Worm (Caenorhabditis elegans) whole organism, early embryonic: ENCODE data around the gene rft-2.

ENCODE experiments used
- B0310.2 ChIP-seq: sonication (generic microtip); optimal IDR thresholded peaks from 2 replicates; lab custom pipeline; 2016; ENCODE audit warnings: mild to moderate bottlenecking, missing genetic modification characterization, missing compliant biosample characterization
- F13C5.2 ChIP-seq: sonication (generic microtip); optimal IDR thresholded peaks from 2 replicates; lab custom pipeline; 2017; ENCODE audit warnings: mild to moderate bottlenecking, missing genetic modification characterization, inconsistent platforms, missing compliant biosample characterization
- aly-1 ChIP-seq: sonication (generic microtip); optimal IDR thresholded peaks from 2 replicates; lab custom pipeline; 2016; ENCODE audit warnings: missing genetic modification characterization, missing compliant biosample characterization
- ama-1 ChIP-seq: fragments of 150-350 bp; optimal IDR thresholded peaks from 2 replicates; lab custom pipeline; 2014
- ceh-13 ChIP-seq: fragments of 200-800 bp; sonication (Bioruptor generic); optimal IDR thresholded peaks from 2 replicates; lab custom pipeline; 2018; ENCODE audit warnings: mild to moderate bottlenecking, missing genetic modification characterization, missing compliant biosample characterization
- ceh-36 ChIP-seq: sonication (generic microtip); optimal IDR thresholded peaks from 2 replicates; lab custom pipeline; 2016; ENCODE audit warnings: missing genetic modification characterization, inconsistent platforms, missing compliant biosample characterization
- ets-7 ChIP-seq: sonication (generic microtip); optimal IDR thresholded peaks from 2 replicates; lab custom pipeline; 2016; ENCODE audit warnings: missing genotype, missing genetic modification characterization, missing compliant biosample characterization
- flt-1 ChIP-seq: fragments of 200-800 bp; sonication (Bioruptor generic); IDR thresholded peaks from 2 replicates; pipeline ENCODE4 v1.3.6; 2022; ENCODE audit warnings: missing genetic modification characterization, missing compliant biosample characterization
- hmbx-1 ChIP-seq: sonication (generic microtip); optimal IDR thresholded peaks from 2 replicates; lab custom pipeline; 2016; ENCODE audit warnings: mild to moderate bottlenecking, missing genetic modification characterization, missing compliant biosample characterization
- hmg-4 ChIP-seq: fragments of 200-800 bp; sonication (Bioruptor generic); optimal IDR thresholded peaks from 2 replicates; lab custom pipeline; 2018; ENCODE audit warnings: mild to moderate bottlenecking, missing genetic modification characterization, missing compliant biosample characterization
- hnd-1 ChIP-seq: sonication (generic microtip); optimal IDR thresholded peaks from 2 replicates; lab custom pipeline; 2016; ENCODE audit warnings: missing genetic modification characterization, missing compliant biosample characterization
- pes-1 ChIP-seq: fragments of 200-800 bp; sonication (Bioruptor generic); IDR thresholded peaks from 2 replicates; pipeline ENCODE4 v1.3.6; 2022; ENCODE audit warnings: missing genetic modification reagents, missing genetic modification characterization, missing compliant biosample characterization
- scrt-1 ChIP-seq: fragments of 200-800 bp; sonication (Bioruptor generic); IDR thresholded peaks from 2 replicates; pipeline ENCODE4 v1.3.6; 2022; ENCODE audit warnings: missing genetic modification characterization, missing compliant biosample characterization
- sea-1 ChIP-seq: fragments of 200-800 bp; sonication (Bioruptor generic); conservative IDR thresholded peaks from 2 replicates; pipeline ENCODE4 v1.3.6; 2022; ENCODE audit warnings: missing genetic modification characterization, missing compliant biosample characterization
- tbx-11 ChIP-seq: fragments of 200-800 bp; sonication (Bioruptor generic); IDR thresholded peaks from 2 replicates; pipeline ENCODE4 v1.3.6; 2022; ENCODE audit warnings: missing genetic modification characterization, missing compliant biosample characterization
- tbx-37 ChIP-seq: fragments of 200-800 bp; sonication (Bioruptor generic); conservative IDR thresholded peaks from 2 replicates; pipeline ENCODE4 v1.3.6; 2022; ENCODE audit warnings: missing genetic modification reagents, missing genetic modification characterization, missing compliant biosample characterization
- tra-4 ChIP-seq: sonication (generic microtip); optimal IDR thresholded peaks from 2 replicates; lab custom pipeline; 2017; ENCODE audit warnings: missing genetic modification characterization, missing compliant biosample characterization

The rft-2 gene

DNA sequence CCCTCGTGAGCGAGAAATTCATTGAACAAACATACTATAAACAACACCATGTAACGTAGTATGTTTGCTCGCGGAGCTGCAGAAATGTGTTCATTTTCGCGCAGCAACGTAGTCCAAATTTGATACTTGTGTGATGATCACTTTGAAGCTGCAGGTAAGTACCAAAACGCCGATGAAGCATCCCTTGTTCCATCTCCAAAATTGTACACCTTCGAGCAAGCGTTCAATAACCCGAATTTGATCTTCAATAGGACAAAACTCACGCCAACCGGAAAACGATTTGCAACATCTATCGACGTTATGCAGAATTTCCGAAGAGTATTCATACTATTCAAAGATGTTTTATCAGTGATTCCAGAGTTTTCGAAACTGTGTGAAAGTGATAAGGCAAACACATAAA is 39.7 kb downstream of the rft-2 start, which contains the start of gene Y47D7A.3:
Gene Y47D7A.3 (plus strand): TSS at position 301 of the 400 bp plus-strand sequence.
- no peak for TF ChIP-seq sea-1
- no peak for TF ChIP-seq hmg-4 (GFP tag; lab: Kevin White, UChicago)
- TF ChIP-seq hmbx-1 (tag; lab: Kevin White, UChicago), result no peak
- no peak for TF ChIP-seq pes-1 (GFP tag; lab: Robert Waterston, UW)
- TF ChIP-seq ets-7 (tag; lab: Kevin White, UChicago), result no peak
- no peak for TF ChIP-seq F13C5.2

DNA sequence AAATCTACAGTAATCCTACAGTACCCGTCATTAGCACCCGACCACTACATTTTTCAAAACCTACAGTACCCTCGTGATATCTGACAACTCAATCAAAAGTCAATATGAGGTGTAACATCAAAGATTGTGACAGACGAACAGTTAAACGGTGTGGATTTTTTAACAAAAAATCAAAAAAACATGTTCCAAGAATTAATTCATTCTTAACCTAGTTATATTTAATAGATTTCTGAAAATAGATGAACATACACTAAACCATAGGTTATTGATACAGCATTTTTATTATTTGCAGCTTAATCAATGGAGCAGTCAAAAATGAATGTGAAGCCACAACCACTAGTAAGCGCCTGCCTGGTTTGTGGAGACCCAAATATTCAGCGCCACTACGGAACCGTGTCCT is 42.8 kb downstream of the rft-2 start, which contains the start of gene nhr-118:
Gene nhr-118 (plus strand): TSS at position 301 of the 400 bp plus-strand sequence.
- no peak for TF ChIP-seq scrt-1 (GFP tag; lab: Robert Waterston, UW)

DNA sequence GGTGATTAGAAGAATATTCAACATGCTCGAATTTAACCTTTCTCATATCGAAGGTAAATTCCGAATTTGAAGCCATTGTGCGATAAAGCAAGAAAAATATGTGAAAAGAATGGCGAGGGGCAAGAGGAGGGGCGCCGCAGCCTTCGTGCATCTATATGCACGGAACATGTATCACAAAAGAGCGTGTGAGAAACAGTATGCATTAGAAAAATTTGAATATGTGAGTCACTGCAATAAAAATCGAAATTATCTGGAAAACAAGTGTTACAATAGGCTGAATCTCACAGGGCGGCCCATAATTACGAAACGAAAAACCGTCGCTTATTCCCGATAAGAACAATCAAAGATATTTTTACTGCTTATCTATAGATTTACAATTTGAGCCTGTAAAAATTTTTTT is 48.5 kb downstream of the rft-2 start, which contains the start of gene F13A2.5:
Gene F13A2.5 (minus strand): TSS at position 101 of the 400 bp plus-strand sequence.
- TF ChIP-seq scrt-1 (GFP tag; lab: Robert Waterston, UW) (no peak), sea-1 (no peak), ets-7 (tag; lab: Kevin White, UChicago) (no peak), aly-1 (no peak)

DNA sequence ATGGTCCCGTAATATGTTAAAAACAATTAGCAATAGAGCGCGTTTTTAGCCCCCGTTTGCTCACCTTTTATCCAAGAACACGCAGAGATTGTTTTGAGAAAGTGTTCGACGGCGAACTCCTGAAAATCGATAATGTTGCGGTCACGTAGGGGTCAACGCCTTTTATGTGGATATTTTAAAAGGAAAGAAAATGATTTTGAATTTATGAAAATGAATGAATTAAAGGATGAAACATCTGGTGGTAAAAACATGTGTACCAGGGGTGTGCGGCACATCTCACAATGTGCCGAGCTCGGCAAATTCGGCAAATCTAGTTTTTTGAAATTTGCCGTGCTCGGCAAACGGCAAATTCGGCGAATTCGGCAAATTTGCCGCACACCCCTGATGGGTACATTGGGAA is 50.2 kb downstream of the rft-2 start, which contains the start of gene F13A2.4:
Gene F13A2.4 (minus strand): TSS at position 101 of the 400 bp plus-strand sequence.
- TF ChIP-seq hmg-4 (GFP tag; lab: Kevin White, UChicago), result no peak
- no peak for TF ChIP-seq ets-7 (tag; lab: Kevin White, UChicago)
- TF ChIP-seq F13C5.2, result no peak
- TF ChIP-seq sea-1, result no peak
- TF ChIP-seq ceh-36 (tag; lab: Kevin White, UChicago), result no peak
- TF ChIP-seq scrt-1 (GFP tag; lab: Robert Waterston, UW), result no peak
- TF ChIP-seq B0310.2, result no peak

DNA sequence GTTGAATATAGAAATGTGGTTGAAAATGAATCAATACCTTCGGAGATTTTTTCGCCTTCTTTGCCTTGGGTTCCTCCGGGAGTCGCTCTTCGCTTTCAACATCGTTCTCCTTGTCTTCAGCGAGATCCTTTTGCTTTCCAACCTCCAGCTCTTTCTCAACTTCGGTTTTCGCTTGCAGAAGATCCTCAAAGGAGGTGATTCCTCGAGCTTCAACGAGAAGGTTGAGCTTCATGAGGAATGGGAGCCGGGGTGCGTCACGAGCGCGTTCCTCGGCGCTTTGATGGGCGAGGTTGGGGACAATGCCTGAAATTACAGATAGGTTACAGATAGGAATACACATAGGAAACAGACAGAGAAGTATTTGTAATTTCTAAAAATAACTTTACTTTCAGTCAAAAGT is 51.5 kb downstream of the rft-2 start:
- TF ChIP-seq sea-1 (no peak), pes-1 (GFP tag; lab: Robert Waterston, UW) (no peak)

DNA sequence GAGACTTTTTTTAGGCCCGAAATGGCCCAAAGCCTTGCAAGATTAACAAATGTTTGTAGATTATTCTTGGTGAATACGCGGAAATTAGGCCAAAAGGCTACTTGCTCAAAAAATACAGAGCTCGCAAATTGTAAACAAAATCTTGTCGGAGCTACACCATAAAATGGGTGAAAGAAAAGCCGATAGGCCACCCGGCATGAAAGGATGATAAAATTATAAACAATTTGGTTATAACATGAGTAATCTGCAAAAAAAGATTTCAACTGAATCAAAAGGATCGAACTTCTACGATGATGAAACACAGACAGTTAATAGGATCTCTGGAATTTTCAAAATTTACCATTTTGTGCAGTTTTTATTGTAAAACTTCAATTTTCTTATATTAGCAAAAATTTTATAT is 52.2 kb downstream of the rft-2 start:
- TF ChIP-seq ceh-13 (GFP tag; lab: Kevin White, UChicago) (no peak), ceh-36 (tag; lab: Kevin White, UChicago) (no peak), hnd-1 (tag; lab: Kevin White, UChicago) (no peak), flt-1 (GFP tag; lab: Robert Waterston, UW) (no peak), sea-1 (no peak), hmbx-1 (tag; lab: Kevin White, UChicago) (no peak), tbx-37 (GFP tag; lab: Robert Waterston, UW) (no peak), scrt-1 (GFP tag; lab: Robert Waterston, UW) (no peak), hmg-4 (GFP tag; lab: Kevin White, UChicago) (no peak), tra-4 (tag; lab: Kevin White, UChicago) (no peak), ets-7 (tag; lab: Kevin White, UChicago) (no peak), pes-1 (GFP tag; lab: Robert Waterston, UW) (no peak), F13C5.2 (no peak), ama-1 (lab: Kevin White, UChicago) (no peak), B0310.2 (no peak), aly-1 (no peak), tbx-11 (GFP tag; lab: Robert Waterston, UW) (no peak)

DNA sequence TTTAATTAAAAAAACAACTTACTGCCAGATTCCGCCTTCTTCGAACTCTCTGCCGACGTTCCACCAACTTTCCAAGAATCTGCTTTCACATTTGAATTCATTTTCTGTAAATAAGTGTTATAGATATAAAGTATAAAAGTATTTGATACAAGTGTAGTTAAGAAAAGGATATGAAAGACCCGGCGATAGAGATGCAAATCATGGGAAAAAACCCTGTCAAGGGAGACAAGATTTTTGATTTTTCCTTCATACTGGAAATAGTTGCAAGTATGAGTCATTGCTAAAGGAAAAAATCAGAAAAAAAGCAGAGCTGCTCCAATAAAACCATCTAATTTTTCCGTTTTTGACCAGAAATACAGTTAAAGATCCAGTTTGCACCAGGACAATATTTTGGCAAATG is 54.1 kb downstream of the rft-2 start, which contains the start of gene F13A2.3:
Gene F13A2.3 (minus strand): TSS at position 101 of the 400 bp plus-strand sequence.
- no peak for TF ChIP-seq hmg-4 (GFP tag; lab: Kevin White, UChicago)
- TF ChIP-seq scrt-1 (GFP tag; lab: Robert Waterston, UW), result no peak
- TF ChIP-seq sea-1, result no peak
- TF ChIP-seq B0310.2, result no peak
- no peak for TF ChIP-seq aly-1
- TF ChIP-seq tbx-11 (GFP tag; lab: Robert Waterston, UW), result no peak
- no peak for TF ChIP-seq hnd-1 (tag; lab: Kevin White, UChicago)
- TF ChIP-seq ets-7 (tag; lab: Kevin White, UChicago), result no peak
- TF ChIP-seq tra-4 (tag; lab: Kevin White, UChicago), result no peak
- TF ChIP-seq ceh-13 (GFP tag; lab: Kevin White, UChicago), result no peak
